Worm (Caenorhabditis elegans) whole organism, L4 larva: ENCODE measurements around the gene F43G6.17.

Experiments
- D1046.2 ChIP-seq: fragments of 200-800 bp; sonication (Bioruptor generic); IDR thresholded peaks from 2 replicates; pipeline ENCODE4 v1.3.6; 2022; ENCODE audit warnings: missing genetic modification characterization, missing compliant biosample characterization
- F37D6.2 ChIP-seq: sonication (generic microtip); optimal IDR thresholded peaks from 2 replicates; lab custom pipeline; 2016; ENCODE audit warnings: mild to moderate bottlenecking, missing genetic modification characterization, missing compliant biosample characterization
- F44E2.7 ChIP-seq: fragments of 200-800 bp; sonication (Bioruptor generic); IDR thresholded peaks from 2 replicates; pipeline ENCODE4 v2.1.2; 2022; ENCODE audit warnings: missing genetic modification characterization, missing compliant biosample characterization
- Y48G9A.11 ChIP-seq: fragments of 200-800 bp; sonication (Bioruptor generic); IDR thresholded peaks from 2 replicates; pipeline ENCODE4 v1.3.6; 2022; ENCODE audit warnings: missing genetic modification reagents, missing genetic modification characterization, missing compliant biosample characterization
- Y5F2A.4 ChIP-seq: fragments of 200-800 bp; sonication (Bioruptor generic); optimal IDR thresholded peaks from 2 replicates; lab custom pipeline; 2018; ENCODE audit warnings: mild to moderate bottlenecking, missing genetic modification characterization, missing compliant biosample characterization
- aha-1 ChIP-seq: fragments of 150-350 bp; peaks from one replicate; lab custom pipeline; 2014; ENCODE audit warnings: missing biosample characterization, missing genetic modification characterization
- ama-1 ChIP-seq: fragments of 150-350 bp; optimal IDR thresholded peaks from 2 replicates; lab custom pipeline; 2014; ENCODE audit warnings: inconsistent platforms, mixed read lengths
- arid-1 ChIP-seq: fragments of 200-800 bp; sonication (Bioruptor generic); conservative IDR thresholded peaks from 2 replicates; pipeline ENCODE4 v1.3.6; 2022; ENCODE audit warnings: missing genetic modification reagents, missing genetic modification characterization, missing compliant biosample characterization
- ceh-20 ChIP-seq: fragments of 200-800 bp; sonication (Bioruptor generic); IDR thresholded peaks from 2 replicates; pipeline ENCODE4 v1.3.6; 2022; ENCODE audit warnings: missing genetic modification reagents, missing genetic modification characterization, missing compliant biosample characterization
- ceh-32 ChIP-seq: sonication (generic microtip); optimal IDR thresholded peaks from 2 replicates; lab custom pipeline; 2016; ENCODE audit warnings: mild to moderate bottlenecking, missing genetic modification characterization, missing compliant biosample characterization; ENCODE audit not compliant: poor library complexity
- ceh-62 ChIP-seq: sonication (generic microtip); optimal IDR thresholded peaks from 2 replicates; lab custom pipeline; 2017; ENCODE audit warnings: missing biosample characterization, missing genetic modification characterization
- ceh-82 ChIP-seq: sonication (generic microtip); optimal IDR thresholded peaks from 2 replicates; lab custom pipeline; 2017; ENCODE audit warnings: missing biosample characterization, missing genetic modification characterization
- cey-2 ChIP-seq: sonication (generic microtip); optimal IDR thresholded peaks from 3 replicates; lab custom pipeline; 2017; ENCODE audit warnings: missing genetic modification characterization, mild to moderate bottlenecking, missing compliant biosample characterization, antibody characterized with exemption, borderline replicate concordance; ENCODE audit not compliant: insufficient read depth
- ctbp-1 ChIP-seq: fragments of 200-800 bp; sonication (Bioruptor generic); IDR thresholded peaks from 2 replicates; pipeline ENCODE4 v1.3.6; 2022; ENCODE audit warnings: missing genetic modification reagents, missing genetic modification characterization, missing compliant biosample characterization
- daf-12 ChIP-seq: fragments of 150-350 bp; optimal IDR thresholded peaks from 2 replicates; lab custom pipeline; 2014; ENCODE audit warnings: missing biosample characterization, missing genetic modification reagents, missing genetic modification characterization
- daf-16 ChIP-seq, 3 experiments: sonication (generic microtip); optimal IDR thresholded peaks; 2 replicates each; lab custom pipeline; 2016 to 2017; ENCODE audit warnings: missing genetic modification characterization in 3 of 3, missing genetic modification reagents in 3 of 3, mild to moderate bottlenecking in 2 of 3, missing compliant biosample characterization in 2 of 3, missing biosample characterization in 1 of 3, moderate library complexity in 1 of 3
- daf-19 ChIP-seq: fragments of 200-800 bp; sonication (Bioruptor generic); conservative IDR thresholded peaks from 2 replicates; pipeline ENCODE4 v1.3.6; 2022; ENCODE audit warnings: missing genetic modification characterization, missing compliant biosample characterization
- dmd-6 ChIP-seq: fragments of 200-800 bp; sonication (Bioruptor generic); IDR thresholded peaks from 2 replicates; pipeline ENCODE4 v1.3.6; 2022; ENCODE audit warnings: missing genetic modification reagents, missing genetic modification characterization, missing compliant biosample characterization
- dpl-1 ChIP-seq: fragments of 150-350 bp; optimal IDR thresholded peaks from 2 replicates; lab custom pipeline; 2014; ENCODE audit warnings: missing biosample characterization, missing genetic modification reagents, missing genetic modification characterization
- dve-1 ChIP-seq: sonication (generic microtip); optimal IDR thresholded peaks from 2 replicates; lab custom pipeline; 2017; ENCODE audit warnings: antibody characterized with exemption, mild to moderate bottlenecking, missing genetic modification characterization, missing compliant biosample characterization; ENCODE audit not compliant: insufficient read depth
- gei-8 ChIP-seq: fragments of 200-800 bp; sonication (Bioruptor generic); optimal IDR thresholded peaks from 2 replicates; lab custom pipeline; 2018; ENCODE audit warnings: mild to moderate bottlenecking, missing genetic modification characterization, missing compliant biosample characterization
- hlh-11 ChIP-seq: fragments of 200-800 bp; sonication (Bioruptor generic); optimal IDR thresholded peaks from 2 replicates; lab custom pipeline; 2018; ENCODE audit warnings: mild to moderate bottlenecking, missing genetic modification characterization, missing compliant biosample characterization
- hmg-1.1 ChIP-seq: fragments of 200-800 bp; sonication (Bioruptor generic); IDR thresholded peaks from 2 replicates; pipeline ENCODE4 v1.3.6; 2022; ENCODE audit warnings: missing genetic modification reagents, missing genetic modification characterization, missing compliant biosample characterization
- lin-1 ChIP-seq: fragments of 200-800 bp; sonication (Bioruptor generic); IDR thresholded peaks from 2 replicates; pipeline ENCODE4 v1.3.6; 2022; ENCODE audit warnings: missing genetic modification reagents, missing genetic modification characterization, missing compliant biosample characterization
- lin-15B ChIP-seq: fragments of 150-350 bp; sonication (generic microtip); optimal IDR thresholded peaks from 3 replicates; lab custom pipeline; 2014; ENCODE audit warnings: missing biosample characterization, missing genetic modification characterization
- lin-38 ChIP-seq: fragments of 200-800 bp; sonication (Bioruptor generic); IDR thresholded peaks from 2 replicates; pipeline ENCODE4 v1.3.6; 2022; ENCODE audit warnings: missing genetic modification reagents, missing genetic modification characterization, missing compliant biosample characterization
- lin-39 ChIP-seq: fragments of 150-350 bp; optimal IDR thresholded peaks from 2 replicates; lab custom pipeline; 2014; ENCODE audit warnings: missing biosample characterization, missing genetic modification reagents, missing genetic modification characterization
- lir-3 ChIP-seq: sonication (generic microtip); optimal IDR thresholded peaks from 2 replicates; lab custom pipeline; 2016; ENCODE audit warnings: mild to moderate bottlenecking, missing genetic modification characterization, missing compliant biosample characterization
- madf-9 ChIP-seq: fragments of 200-800 bp; sonication (Bioruptor generic); conservative IDR thresholded peaks from 2 replicates; pipeline ENCODE4 v1.3.6; 2022; ENCODE audit warnings: missing genetic modification reagents, missing genetic modification characterization, missing compliant biosample characterization
- mdl-1 ChIP-seq, 2 experiments: fragments of 150-350 bp in 1 of 2; sonication (generic microtip) in 1 of 2; optimal IDR thresholded peaks; 2 replicates each; lab custom pipeline; 2014 to 2017; ENCODE audit warnings: missing biosample characterization in 2 of 2, missing genetic modification characterization in 2 of 2
- mep-1 ChIP-seq: fragments of 150-350 bp; sonication (generic microtip); optimal IDR thresholded peaks from 3 replicates; lab custom pipeline; 2014; ENCODE audit warnings: missing biosample characterization, missing genetic modification characterization
- mes-2 ChIP-seq: sonication (generic microtip); optimal IDR thresholded peaks from 2 replicates; lab custom pipeline; 2016; ENCODE audit warnings: missing genotype, mild to moderate bottlenecking, missing genetic modification characterization, missing compliant biosample characterization; ENCODE audit not compliant: poor library complexity, severe bottlenecking
- nhr-10 ChIP-seq: fragments of 150-350 bp; optimal IDR thresholded peaks from 2 replicates; lab custom pipeline; 2014; ENCODE audit warnings: missing biosample characterization, missing genetic modification characterization
- nhr-11 ChIP-seq: fragments of 150-350 bp; optimal IDR thresholded peaks from 2 replicates; lab custom pipeline; 2014; ENCODE audit warnings: missing biosample characterization, missing genetic modification characterization
- nhr-111 ChIP-seq: fragments of 200-800 bp; sonication (Bioruptor generic); optimal IDR thresholded peaks from 2 replicates; lab custom pipeline; 2018; ENCODE audit warnings: mild to moderate bottlenecking, missing genetic modification characterization, missing compliant biosample characterization
- nhr-42 ChIP-seq: fragments of 200-800 bp; sonication (Bioruptor generic); IDR thresholded peaks from 2 replicates; pipeline ENCODE4 v1.3.6; 2022; ENCODE audit warnings: missing genetic modification characterization, missing compliant biosample characterization
- nhr-6 ChIP-seq: fragments of 150-350 bp; optimal IDR thresholded peaks from 2 replicates; lab custom pipeline; 2014; ENCODE audit warnings: missing biosample characterization, missing genetic modification characterization
- pha-4 ChIP-seq, 2 experiments: fragments of 150-350 bp in 1 of 2; fragments of 200-800 bp in 1 of 2; sonication (Bioruptor generic) in 1 of 2; IDR thresholded peaks in 1 of 2; optimal IDR thresholded peaks in 1 of 2; 2 replicates each; pipeline versions ENCODE4 v1.3.6 to Lab custom; 2014 to 2022; ENCODE audit warnings: missing genetic modification characterization in 2 of 2, missing genetic modification reagents in 2 of 2, missing biosample characterization in 1 of 2, missing compliant biosample characterization in 1 of 2
- php-3 ChIP-seq: fragments of 200-800 bp; sonication (Bioruptor generic); IDR thresholded peaks from 2 replicates; pipeline ENCODE4 v1.3.6; 2022; ENCODE audit warnings: missing genetic modification reagents, missing genetic modification characterization, missing compliant biosample characterization
- rbr-2 ChIP-seq: sonication (generic microtip); optimal IDR thresholded peaks from 2 replicates; lab custom pipeline; 2016; ENCODE audit warnings: missing genotype, missing genetic modification characterization, missing compliant biosample characterization
- saeg-2 ChIP-seq: fragments of 200-800 bp; sonication (Bioruptor generic); IDR thresholded peaks from 2 replicates; pipeline ENCODE4 v1.3.6; 2022; ENCODE audit warnings: missing genetic modification reagents, missing genetic modification characterization, missing compliant biosample characterization
- tag-97 ChIP-seq: fragments of 200-800 bp; sonication (Bioruptor generic); IDR thresholded peaks from 2 replicates; pipeline ENCODE4 v1.3.6; 2022; ENCODE audit warnings: missing genetic modification characterization, missing compliant biosample characterization
- tra-1 ChIP-seq: fragments of 200-800 bp; sonication (Bioruptor generic); IDR thresholded peaks from 2 replicates; pipeline ENCODE4 v1.3.6; 2022; ENCODE audit warnings: missing genetic modification reagents, missing genetic modification characterization, missing compliant biosample characterization
- unc-39 ChIP-seq: sonication (generic microtip); optimal IDR thresholded peaks from 2 replicates; lab custom pipeline; 2017; ENCODE audit warnings: missing biosample characterization, missing genetic modification characterization
- unc-62 ChIP-seq, 3 experiments: fragments of 150-350 bp in 1 of 3; sonication (generic microtip); optimal IDR thresholded peaks in 2 of 3; peaks in 1 of 3; 1 replicate in 1 of 3; 2 replicates in 2 of 3; lab custom pipeline; 2014 to 2017; ENCODE audit warnings: missing biosample characterization in 3 of 3, missing genetic modification characterization in 3 of 3, missing genetic modification reagents in 3 of 3, missing genotype in 1 of 3
- zfp-3 ChIP-seq: fragments of 200-800 bp; sonication (Bioruptor generic); conservative IDR thresholded peaks from 2 replicates; pipeline ENCODE4 v1.3.6; 2022; ENCODE audit warnings: missing genetic modification reagents, missing genetic modification characterization, missing compliant biosample characterization
- zip-2 ChIP-seq: fragments of 150-350 bp; optimal IDR thresholded peaks from 2 replicates; lab custom pipeline; 2014; ENCODE audit warnings: missing biosample characterization, missing genetic modification characterization
- ztf-7 ChIP-seq: fragments of 150-350 bp; optimal IDR thresholded peaks from 2 replicates; lab custom pipeline; 2014; ENCODE audit warnings: missing biosample characterization, missing genetic modification characterization

F43G6.17 gene

ce11 chrII:11761806-11762512 is 40.6 kb upstream of the F43G6.17 start:
- TF ChIP-seq daf-19 (GFP tag; lab: Robert Waterston, UW) (peak; percentile 91; the same call in 1 of the 2 replicates), lin-15B (tag; lab: Kevin White, UChicago) (no peak), zip-2 (no peak), dmd-6 (GFP tag; lab: Robert Waterston, UW) (peak; percentile 49; the same call in 1 of the 2 replicates), mes-2 (no peak), hmg-1.1 (GFP tag; lab: Robert Waterston, UW) (peak; percentile 73), gei-8 (no peak), ceh-20 (no peak), aha-1 (tag; lab: Kevin White, UChicago) (peak; percentile 83), daf-16 (GFP tag; optimal IDR thresholded peaks at IDR 0.05; lab: Kevin White, UChicago) (no peak), daf-16 (tag; optimal IDR thresholded peaks at IDR 0.05; lab: Kevin White, UChicago) (peak; percentile 38), cey-2 (tag; lab: Kevin White, UChicago) (no peak), tag-97 (GFP tag; lab: Robert Waterston, UW) (no peak), ztf-7 (tag; lab: Kevin White, UChicago) (peak; percentile 24), F44E2.7 (GFP tag; lab: Robert Waterston, UW) (no peak), arid-1 (GFP tag; lab: Robert Waterston, UW) (peak; percentile 68), lir-3 (tag; lab: Kevin White, UChicago) (no peak), mep-1 (tag; lab: Kevin White, UChicago) (peak; percentile 90), nhr-6 (tag; lab: Kevin White, UChicago) (peak; percentile 34), hlh-11 (peak; percentile 39), saeg-2 (GFP tag; lab: Robert Waterston, UW) (0 out of 2 replicates have a peak, but pooled peaks have one; percentile 25), nhr-42 (GFP tag; lab: Robert Waterston, UW) (no peak; the same call in 1 of the 2 replicates), mdl-1 (tag; optimal IDR thresholded peaks at IDR 0.05; lab: Kevin White, UChicago) (no peak), madf-9 (GFP tag; lab: Robert Waterston, UW) (no peak; the same call in 1 of the 2 replicates), rbr-2 (peak; percentile 9), ceh-62 (tag; lab: Kevin White, UChicago) (no peak), nhr-11 (tag; lab: Kevin White, UChicago) (no peak), Y5F2A.4 (no peak), ama-1 (lab: Kevin White, UChicago) (peak; percentile 49), lin-38 (peak; percentile 69), ctbp-1 (peak; percentile 94), nhr-111 (GFP tag; lab: Kevin White, UChicago) (no peak), D1046.2 (GFP tag; lab: Robert Waterston, UW) (no peak), lin-1 (GFP tag; lab: Robert Waterston, UW) (peak; percentile 43; the same call in 1 of the 2 replicates), unc-39 (tag; lab: Kevin White, UChicago) (no peak), dve-1 (tag; lab: Kevin White, UChicago) (peak; percentile 61), ceh-82 (no peak), tra-1 (GFP tag; lab: Robert Waterston, UW) (0 out of 2 replicates have a peak, but pooled peaks have one; percentile 25), lin-39 (tag; lab: Kevin White, UChicago) (no peak), unc-62 (GFP tag; optimal IDR thresholded peaks at IDR 0.05 in 1 of 2; lab: Kevin White, UChicago) (no peak), unc-62 (tag; optimal IDR thresholded peaks at IDR 0.05; lab: Kevin White, UChicago) (no peak), dpl-1 (GFP tag; lab: Kevin White, UChicago) (no peak), zfp-3 (GFP tag; lab: Robert Waterston, UW) (peak; percentile 97; the same call in 1 of the 2 replicates), Y48G9A.11 (no peak), nhr-10 (tag; lab: Kevin White, UChicago) (no peak), ceh-32 (tag; lab: Kevin White, UChicago) (peak; percentile 57), pha-4 (GFP tag; IDR thresholded peaks at IDR 0.05; lab: Robert Waterston, UW) (peak; percentile 76; the same call in 1 of the 2 replicates), pha-4 (tag; optimal IDR thresholded peaks at IDR 0.05; lab: Kevin White, UChicago) (peak; percentile 35), F37D6.2 (tag; lab: Kevin White, UChicago) (no peak), daf-12 (tag; lab: Kevin White, UChicago) (no peak), php-3 (GFP tag; lab: Robert Waterston, UW) (peak; percentile 71)
